Fruit fly (Drosophila melanogaster): ENCODE measurements around the gene CG17239.

The CG17239 gene

dm6 chr2L:2227316-2227715 lies 24.8 kb downstream of the CG17239 start:
- no peak for TF ChIP-seq EcR (GFP tag; optimal IDR thresholded peaks at IDR 0.05)
- peak; percentile 74 for TF ChIP-seq Snoo (tag; optimal IDR thresholded peaks at IDR 0.05)
- peak; percentile 82 for TF ChIP-seq CG32121 (GFP tag; IDR thresholded peaks at IDR 0.05)
- peak; percentile 54; the same call in 1 of the 2 replicates for TF ChIP-seq CG10348 (GFP tag; IDR thresholded peaks at IDR 0.05)
- TF ChIP-seq CG8159 (tag; optimal IDR thresholded peaks at IDR 0.05): peak; percentile 62
- TF ChIP-seq CG12605 (GFP tag; IDR thresholded peaks at IDR 0.05): peak; percentile 84
- no peak for TF ChIP-seq D1 (tag; optimal IDR thresholded peaks at IDR 0.05)
- peak; percentile 60 for TF ChIP-seq CG34367 (tag; optimal IDR thresholded peaks at IDR 0.05)
- TF ChIP-seq CG14655 (GFP tag; optimal IDR thresholded peaks at IDR 0.05): peak; percentile 76
- peak; percentile 59 for TF ChIP-seq CG9948 (tag; optimal IDR thresholded peaks at IDR 0.05)
- peak; percentile 86 for TF ChIP-seq fd96Ca (GFP tag; IDR thresholded peaks at IDR 0.05)
- TF ChIP-seq CG13204 (GFP tag; optimal IDR thresholded peaks at IDR 0.05): no peak
- peak; percentile 85 for TF ChIP-seq Pif1A (GFP tag; optimal IDR thresholded peaks at IDR 0.05)
- TF ChIP-seq rn (GFP tag; IDR thresholded peaks at IDR 0.05): no peak
- TF ChIP-seq Pif1B (GFP tag; optimal IDR thresholded peaks at IDR 0.05): peak; percentile 76
- TF ChIP-seq CG17806 (tag; optimal IDR thresholded peaks at IDR 0.05): peak; percentile 72
- TF ChIP-seq CG8301 (tag; optimal IDR thresholded peaks at IDR 0.05): peak; percentile 69
- peak; percentile 87 for TF ChIP-seq CG4496 (GFP tag; IDR thresholded peaks at IDR 0.05)
- peak; percentile 68 for TF ChIP-seq CG15710 (tag; optimal IDR thresholded peaks at IDR 0.05)
- TF ChIP-seq gl (tag; optimal IDR thresholded peaks at IDR 0.05): no peak
- peak; percentile 83 for TF ChIP-seq Ets98B (GFP tag; IDR thresholded peaks at IDR 0.05)

DNA sequence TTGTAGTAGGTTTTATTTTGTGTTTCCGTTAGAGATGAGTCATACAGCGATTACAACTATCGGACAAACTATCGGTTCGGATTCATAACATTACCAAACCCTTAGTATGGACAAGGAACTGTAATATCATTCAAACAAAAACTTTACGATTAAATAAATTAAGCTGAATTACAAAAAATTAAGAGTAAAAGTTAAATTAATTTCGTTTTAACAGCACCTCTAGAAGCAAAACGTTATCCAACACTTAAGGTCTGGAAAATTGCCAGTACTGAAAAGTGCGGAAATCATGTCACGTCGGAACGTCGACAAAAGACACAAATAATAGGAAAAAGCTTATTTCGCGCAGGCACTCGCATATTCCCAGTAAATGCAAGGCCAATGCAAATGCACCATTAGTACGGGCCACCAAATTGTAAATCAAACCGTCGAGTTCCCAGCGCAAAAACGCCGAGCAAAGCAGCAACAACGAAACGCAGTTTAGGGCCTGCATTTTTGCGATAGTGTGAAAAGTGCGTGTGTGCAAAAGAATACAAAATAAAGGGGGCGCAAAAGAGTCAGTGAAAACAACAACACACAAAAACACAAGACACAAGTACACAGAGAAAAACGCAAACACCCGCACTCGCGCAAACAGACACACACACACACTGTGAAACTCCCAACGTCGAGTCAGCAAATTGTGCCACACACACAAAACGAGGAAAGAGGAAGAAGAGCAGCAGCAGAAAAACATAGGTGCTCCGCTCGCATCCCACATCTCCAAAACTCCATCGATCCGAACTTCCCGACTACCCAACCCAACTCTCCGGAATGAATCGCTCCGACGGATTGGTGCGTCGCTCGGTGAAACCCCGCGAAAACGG lies 25.7 kb downstream of the CG17239 start, which contains the start of the genes CG15387 and sau:
CG15387 (minus strand) TSS at position 36 of the 863 bp plus-strand sequence.
sau (plus strand) TSS at position 84 of the 863 bp plus-strand sequence.
- TF ChIP-seq rn (GFP tag; IDR thresholded peaks at IDR 0.05) (peak; percentile 58; the same call in 1 of the 2 replicates), fd96Ca (GFP tag; IDR thresholded peaks at IDR 0.05) (peak; percentile 75), CG32121 (GFP tag; IDR thresholded peaks at IDR 0.05) (peak; percentile 85), CG17806 (tag; optimal IDR thresholded peaks at IDR 0.05) (peak; percentile 62), Snoo (tag; optimal IDR thresholded peaks at IDR 0.05) (peak; percentile 76), CG14655 (GFP tag; optimal IDR thresholded peaks at IDR 0.05) (peak; percentile 76), CG8159 (tag; optimal IDR thresholded peaks at IDR 0.05) (peak; percentile 77), gl (tag; optimal IDR thresholded peaks at IDR 0.05) (peak; percentile 17), CG15710 (tag; optimal IDR thresholded peaks at IDR 0.05) (peak; percentile 84), Ets98B (GFP tag; IDR thresholded peaks at IDR 0.05) (peak; percentile 68), Pif1A (GFP tag; optimal IDR thresholded peaks at IDR 0.05) (peak; percentile 77), CG8301 (tag; optimal IDR thresholded peaks at IDR 0.05) (peak; percentile 69), CG34367 (tag; optimal IDR thresholded peaks at IDR 0.05) (peak; percentile 72), CG4496 (GFP tag; IDR thresholded peaks at IDR 0.05) (peak; percentile 85), CG9948 (tag; optimal IDR thresholded peaks at IDR 0.05) (peak; percentile 56), EcR (GFP tag; optimal IDR thresholded peaks at IDR 0.05) (no peak), CG13204 (GFP tag; optimal IDR thresholded peaks at IDR 0.05) (no peak), Pif1B (GFP tag; optimal IDR thresholded peaks at IDR 0.05) (peak; percentile 65), CG10348 (GFP tag; IDR thresholded peaks at IDR 0.05) (no peak), CG12605 (GFP tag; IDR thresholded peaks at IDR 0.05) (no peak)

- TF ChIP-seq CG14655 (GFP tag; optimal IDR thresholded peaks at IDR 0.05) (peak; percentile 31), CG8301 (tag; optimal IDR thresholded peaks at IDR 0.05) (peak; percentile 9), Pif1B (GFP tag; optimal IDR thresholded peaks at IDR 0.05) (no peak), CG4496 (GFP tag; IDR thresholded peaks at IDR 0.05) (0 out of 3 replicates have a peak, but pooled peaks have one; percentile 21), Pif1A (GFP tag; optimal IDR thresholded peaks at IDR 0.05) (peak; percentile 11)
These were observed 29.8 kb downstream of the CG17239 start for dm6 chr2L:2222377-2222776.

DNA sequence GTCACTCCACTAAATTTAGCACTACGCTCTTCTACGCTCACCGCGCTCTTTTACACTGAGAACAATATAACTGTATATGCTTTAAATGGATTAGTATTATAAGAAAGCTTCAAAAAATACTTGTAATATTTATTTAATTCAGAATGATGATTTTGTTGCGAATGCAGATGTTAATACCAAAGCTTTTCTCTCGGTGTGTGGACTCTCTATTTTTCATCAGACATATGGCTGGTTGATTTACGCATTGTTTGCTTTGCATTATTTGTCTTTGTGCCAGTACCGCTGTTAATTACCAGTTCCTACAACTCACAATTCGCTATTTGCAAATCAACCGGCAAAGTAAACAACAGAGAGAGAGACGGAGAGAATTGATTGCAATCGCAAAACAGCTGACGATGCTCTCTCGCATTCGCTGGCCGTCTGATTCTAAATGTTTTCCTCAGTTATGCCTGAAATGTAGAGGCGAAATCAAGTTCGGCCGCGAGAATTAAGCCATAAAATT lies 30.4 kb downstream of the CG17239 start:
- peak; percentile 99 for TF ChIP-seq CG8301 (tag; optimal IDR thresholded peaks at IDR 0.05)
- TF ChIP-seq CG17806 (tag; optimal IDR thresholded peaks at IDR 0.05): peak; percentile 98
- TF ChIP-seq CG14655 (GFP tag; optimal IDR thresholded peaks at IDR 0.05): peak; percentile 99
- peak; percentile 99 for TF ChIP-seq CG32121 (GFP tag; IDR thresholded peaks at IDR 0.05)
- peak; percentile 99 for TF ChIP-seq rn (GFP tag; IDR thresholded peaks at IDR 0.05)
- peak; percentile 100 for TF ChIP-seq CG4496 (GFP tag; IDR thresholded peaks at IDR 0.05)
- peak; percentile 99 for TF ChIP-seq Ets98B (GFP tag; IDR thresholded peaks at IDR 0.05)
- TF ChIP-seq CG13204 (GFP tag; optimal IDR thresholded peaks at IDR 0.05): peak; percentile 96
- no peak for TF ChIP-seq D1 (tag; optimal IDR thresholded peaks at IDR 0.05)
- peak; percentile 98 for TF ChIP-seq gl (tag; optimal IDR thresholded peaks at IDR 0.05)
- TF ChIP-seq Pif1B (GFP tag; optimal IDR thresholded peaks at IDR 0.05): peak; percentile 99
- TF ChIP-seq fd96Ca (GFP tag; IDR thresholded peaks at IDR 0.05): peak; percentile 99
- TF ChIP-seq Pif1A (GFP tag; optimal IDR thresholded peaks at IDR 0.05): peak; percentile 99
- peak; percentile 98 for TF ChIP-seq CG9948 (tag; optimal IDR thresholded peaks at IDR 0.05)
- peak; percentile 99 for TF ChIP-seq CG15710 (tag; optimal IDR thresholded peaks at IDR 0.05)
- TF ChIP-seq CG8159 (tag; optimal IDR thresholded peaks at IDR 0.05): peak; percentile 98
- TF ChIP-seq Snoo (tag; optimal IDR thresholded peaks at IDR 0.05): peak; percentile 97
- TF ChIP-seq CG12605 (GFP tag; IDR thresholded peaks at IDR 0.05): peak; percentile 100
- peak; percentile 98 for TF ChIP-seq CG10348 (GFP tag; IDR thresholded peaks at IDR 0.05)
- peak; percentile 80 for TF ChIP-seq EcR (GFP tag; optimal IDR thresholded peaks at IDR 0.05)
- TF ChIP-seq CG34367 (tag; optimal IDR thresholded peaks at IDR 0.05): peak; percentile 99

All from whole organism, pupa.